Fruit fly (Drosophila melanogaster) S2 (cell line): ENCODE data around the gene Mical.

Source experiments
- CG8478 ChIP-seq: fragments of >200 bp; optimal IDR thresholded peaks from 2 replicates; lab custom pipeline; 2018
- CTCF ChIP-seq, 2 experiments: fragments of >200 bp; optimal IDR thresholded peaks; 2 replicates each; lab custom pipeline; 2018

Mical gene

dm6 chr3R:10078468-10079143 is 35.9 kb upstream of the Mical start:
- no peak for TF ChIP-seq CG8478 (lab: Kevin White, UChicago)
- no peak for TF ChIP-seq CTCF (optimal IDR thresholded peaks at IDR 0.05; lab: Kevin White, UChicago)

- TF ChIP-seq CTCF (optimal IDR thresholded peaks at IDR 0.05; lab: Kevin White, UChicago) (peak in 1 of 2 experiments; percentile 54), CG8478 (lab: Kevin White, UChicago) (no peak)
Observed at dm6 chr3R:10076665-10077064, 34.0 kb upstream of the Mical start.

- no peak for TF ChIP-seq CG8478 (lab: Kevin White, UChicago)
- no peak for TF ChIP-seq CTCF (optimal IDR thresholded peaks at IDR 0.05; lab: Kevin White, UChicago)
Observed at dm6 chr3R:10075323-10075788, 32.7 kb upstream of the Mical start, which contains the start of gene Alp13. TSS of gene Alp13 (minus strand) at chr3R:10075373.

dm6 chr3R:10070817-10071216 is 28.1 kb upstream of the Mical start, which contains the start of gene nerfin-2:
TSS of gene nerfin-2 (plus strand) at chr3R:10071117.
- no peak for TF ChIP-seq CTCF (optimal IDR thresholded peaks at IDR 0.05; lab: Kevin White, UChicago)
- TF ChIP-seq CG8478 (lab: Kevin White, UChicago), result no peak

dm6 chr3R:10070195-10070594 is 27.5 kb upstream of the Mical start:
- no peak for TF ChIP-seq CG8478 (lab: Kevin White, UChicago)
- no peak for TF ChIP-seq CTCF (optimal IDR thresholded peaks at IDR 0.05; lab: Kevin White, UChicago)

dm6 chr3R:10068780-10069179 is 26.1 kb upstream of the Mical start:
- TF ChIP-seq CG8478 (lab: Kevin White, UChicago), result no peak
- no peak for TF ChIP-seq CTCF (optimal IDR thresholded peaks at IDR 0.05; lab: Kevin White, UChicago)

dm6 chr3R:10067605-10068004 is 24.9 kb upstream of the Mical start, which contains the start of gene CG33784:
TSS of gene CG33784 (plus strand) at chr3R:10067905.
- TF ChIP-seq CG8478 (lab: Kevin White, UChicago), result no peak
- no peak for TF ChIP-seq CTCF (optimal IDR thresholded peaks at IDR 0.05; lab: Kevin White, UChicago)

dm6 chr3R:10066470-10066869 is 23.8 kb upstream of the Mical start, which contains the start of gene CG33783:
TSS of gene CG33783 (plus strand) at chr3R:10066770.
- TF ChIP-seq CG8478 (lab: Kevin White, UChicago) (no peak), CTCF (optimal IDR thresholded peaks at IDR 0.05; lab: Kevin White, UChicago) (no peak)

- TF ChIP-seq CG8478 (lab: Kevin White, UChicago) (no peak), CTCF (optimal IDR thresholded peaks at IDR 0.05; lab: Kevin White, UChicago) (no peak)
Observed at dm6 chr3R:10063707-10064106, 21.0 kb upstream of the Mical start, which contains the start of gene CG33631. TSS of gene CG33631 (plus strand) at chr3R:10064007.

- TF ChIP-seq CTCF (optimal IDR thresholded peaks at IDR 0.05; lab: Kevin White, UChicago) (no peak), CG8478 (lab: Kevin White, UChicago) (no peak)
Observed at dm6 chr3R:10062324-10062723, 19.6 kb upstream of the Mical start, which contains the start of gene CG33630. TSS of gene CG33630 (plus strand) at chr3R:10062624.

dm6 chr3R:10059952-10060351 is 17.3 kb upstream of the Mical start, which contains the start of gene Npc2c:
TSS of gene Npc2c (plus strand) at chr3R:10060252.
- TF ChIP-seq CG8478 (lab: Kevin White, UChicago) (no peak), CTCF (optimal IDR thresholded peaks at IDR 0.05; lab: Kevin White, UChicago) (no peak)

dm6 chr3R:10059358-10059757 is 16.7 kb upstream of the Mical start:
- TF ChIP-seq CTCF (optimal IDR thresholded peaks at IDR 0.05; lab: Kevin White, UChicago) (no peak), CG8478 (lab: Kevin White, UChicago) (no peak)

- no peak for TF ChIP-seq CTCF (optimal IDR thresholded peaks at IDR 0.05; lab: Kevin White, UChicago)
- TF ChIP-seq CG8478 (lab: Kevin White, UChicago), result no peak
Observed at dm6 chr3R:10056647-10057046, 14.0 kb upstream of the Mical start.

dm6 chr3R:10055951-10056350 is 13.3 kb upstream of the Mical start, which contains the start of gene Npc2d:
TSS of gene Npc2d (minus strand) at chr3R:10056083.
- TF ChIP-seq CTCF (optimal IDR thresholded peaks at IDR 0.05; lab: Kevin White, UChicago) (no peak), CG8478 (lab: Kevin White, UChicago) (no peak)

dm6 chr3R:10055004-10055403 is 12.3 kb upstream of the Mical start:
- TF ChIP-seq CG8478 (lab: Kevin White, UChicago) (no peak), CTCF (optimal IDR thresholded peaks at IDR 0.05; lab: Kevin White, UChicago) (no peak)
